Fruit fly (Drosophila melanogaster) whole organism, embryonic: ENCODE measurements around the gene elgi.
A peak's percentile ranks its signal among the peaks of the same experiment; 100 is the strongest.

Source experiments
- CG10209 ChIP-seq: fragments of 200-800 bp; sonication (Bioruptor generic); optimal IDR thresholded peaks from 3 replicates; lab custom pipeline; 2017; ENCODE audit warnings: missing biosample characterization, mild to moderate bottlenecking, missing genetic modification characterization, missing genetic modification reagents
- CG1024 ChIP-seq: fragments of 200-800 bp; sonication (Bioruptor generic); IDR thresholded peaks from 2 replicates; pipeline ENCODE4 v1.3.6; 2022; ENCODE audit warnings: missing biosample characterization, missing genetic modification characterization
- CG10274 ChIP-seq: fragments of 200-800 bp; sonication (Bioruptor generic); optimal IDR thresholded peaks from 3 replicates; lab custom pipeline; 2017; ENCODE audit warnings: missing biosample characterization, mild to moderate bottlenecking, missing genetic modification characterization
- CG10654 ChIP-seq: fragments of 200-800 bp; sonication (Bioruptor generic); optimal IDR thresholded peaks from 2 replicates; lab custom pipeline; 2016; ENCODE audit warnings: missing biosample characterization, missing genetic modification characterization
- CG12155 ChIP-seq: fragments of 200-800 bp; sonication (Bioruptor generic); optimal IDR thresholded peaks from 3 replicates; lab custom pipeline; 2016; ENCODE audit warnings: missing biosample characterization, missing genetic modification characterization
- CG12219 ChIP-seq: fragments of 200-800 bp; sonication (Bioruptor generic); optimal IDR thresholded peaks from 3 replicates; lab custom pipeline; 2018; ENCODE audit warnings: missing biosample characterization, mild to moderate bottlenecking, missing genetic modification characterization
- CG12942 ChIP-seq: fragments of 200-800 bp; sonication (Bioruptor generic); optimal IDR thresholded peaks from 3 replicates; lab custom pipeline; 2016; ENCODE audit warnings: missing biosample characterization, missing genetic modification characterization
- CG14014 ChIP-seq: fragments of 200-800 bp; sonication (Bioruptor generic); IDR thresholded peaks from 2 replicates; pipeline ENCODE4 v1.3.6; 2022; ENCODE audit warnings: missing biosample characterization, missing genetic modification characterization
- CG14667 ChIP-seq: fragments of 200-800 bp; sonication (Bioruptor generic); IDR thresholded peaks from 2 replicates; pipeline ENCODE4 v1.3.6; 2022; ENCODE audit warnings: missing biosample characterization, missing genetic modification characterization
- CG15479 ChIP-seq: fragments of 200-800 bp; sonication (Bioruptor generic); optimal IDR thresholded peaks from 3 replicates; lab custom pipeline; 2019; ENCODE audit warnings: missing biosample characterization, mild to moderate bottlenecking, missing genetic modification characterization, moderate library complexity
- CG1603 ChIP-seq: fragments of 200-800 bp; sonication (Bioruptor generic); optimal IDR thresholded peaks from 2 replicates; lab custom pipeline; 2019; ENCODE audit warnings: missing biosample characterization, mild to moderate bottlenecking, missing genetic modification characterization, moderate library complexity
- CG1792 ChIP-seq: fragments of 200-800 bp; sonication (Bioruptor generic); optimal IDR thresholded peaks from 2 replicates; lab custom pipeline; 2016; ENCODE audit warnings: missing biosample characterization, missing genetic modification characterization
- CG18599 ChIP-seq: fragments of 200-800 bp; sonication (Bioruptor generic); optimal IDR thresholded peaks from 3 replicates; lab custom pipeline; 2017; ENCODE audit warnings: missing biosample characterization, missing genetic modification characterization, mild to moderate bottlenecking, moderate library complexity, missing genetic modification reagents
- CG18619 ChIP-seq: fragments of 200-800 bp; sonication (Bioruptor generic); optimal IDR thresholded peaks from 3 replicates; lab custom pipeline; 2017; ENCODE audit warnings: missing biosample characterization, mild to moderate bottlenecking, missing genetic modification characterization
- CG2129 ChIP-seq: fragments of 200-800 bp; sonication (Bioruptor generic); IDR thresholded peaks from 2 replicates; pipeline ENCODE4 v1.3.6; 2022; ENCODE audit warnings: missing biosample characterization, missing genetic modification characterization; ENCODE audit not compliant: partially characterized antibody
- CG6854 ChIP-seq: fragments of 200-800 bp; sonication (Bioruptor generic); optimal IDR thresholded peaks from 3 replicates; lab custom pipeline; 2017; ENCODE audit warnings: missing biosample characterization, mild to moderate bottlenecking, missing genetic modification characterization
- D19B ChIP-seq: fragments of 200-800 bp; sonication (Bioruptor generic); optimal IDR thresholded peaks from 2 replicates; lab custom pipeline; 2017; ENCODE audit warnings: missing biosample characterization, mild to moderate bottlenecking, missing genetic modification characterization
- Dll ChIP-seq: fragments of 200-800 bp; sonication (Bioruptor generic); IDR thresholded peaks from 4 replicates; pipeline ENCODE4 v1.3.6; 2022; ENCODE audit warnings: missing biosample characterization, missing genetic modification characterization; ENCODE audit not compliant: partially characterized antibody
- HHEX ChIP-seq: fragments of 200-800 bp; sonication (Bioruptor generic); optimal IDR thresholded peaks from 3 replicates; lab custom pipeline; 2017; ENCODE audit warnings: missing biosample characterization, mild to moderate bottlenecking, missing genetic modification characterization, missing genetic modification reagents
- HLH54F ChIP-seq: fragments of 200-800 bp; sonication (Bioruptor generic); optimal IDR thresholded peaks from 3 replicates; lab custom pipeline; 2016; ENCODE audit warnings: missing biosample characterization, missing genetic modification characterization
- Hr3 ChIP-seq: fragments of 200-800 bp; sonication (Bioruptor generic); optimal IDR thresholded peaks from 3 replicates; lab custom pipeline; 2016; ENCODE audit warnings: missing biosample characterization, missing genetic modification characterization
- Mad ChIP-seq: fragments of 200-800 bp; sonication (Bioruptor generic); optimal IDR thresholded peaks from 2 replicates; lab custom pipeline; 2016; ENCODE audit warnings: missing biosample characterization, missing genetic modification characterization
- Meics ChIP-seq: fragments of 200-800 bp; sonication (Bioruptor generic); optimal IDR thresholded peaks from 2 replicates; lab custom pipeline; 2017; ENCODE audit warnings: missing biosample characterization, mild to moderate bottlenecking, missing genetic modification characterization
- Mrtf ChIP-seq: fragments of 200-800 bp; sonication (Bioruptor generic); IDR thresholded peaks from 3 replicates; pipeline ENCODE4 v1.3.6; 2022; ENCODE audit warnings: missing biosample characterization, missing genetic modification characterization
- Oaz ChIP-seq: fragments of 200-800 bp; sonication (Bioruptor generic); IDR thresholded peaks from 2 replicates; pipeline ENCODE4 v1.3.6; 2022; ENCODE audit warnings: missing biosample characterization, missing genetic modification characterization
- Poxn ChIP-seq: fragments of 200-800 bp; sonication (Bioruptor generic); IDR thresholded peaks from 2 replicates; pipeline ENCODE4 v1.3.6; 2022; ENCODE audit warnings: missing biosample characterization, missing genetic modification characterization
- Ravus ChIP-seq: fragments of 200-800 bp; sonication (Bioruptor generic); IDR thresholded peaks from 2 replicates; pipeline ENCODE4 v1.3.6; 2022; ENCODE audit warnings: missing biosample characterization, missing genetic modification characterization
- Spps ChIP-seq: fragments of 200-800 bp; sonication (Bioruptor generic); optimal IDR thresholded peaks from 2 replicates; lab custom pipeline; 2018; ENCODE audit warnings: missing biosample characterization, mild to moderate bottlenecking, missing genetic modification characterization
- Tbp ChIP-seq: fragments of >200 bp; optimal IDR thresholded peaks from 2 replicates; lab custom pipeline; 2018; ENCODE audit warnings: missing biosample characterization, missing genetic modification characterization
- Xbp1 ChIP-seq: fragments of 200-800 bp; sonication (Bioruptor generic); optimal IDR thresholded peaks from 3 replicates; lab custom pipeline; 2016; ENCODE audit warnings: missing biosample characterization, mild to moderate bottlenecking, missing genetic modification characterization
- amos ChIP-seq: fragments of 200-800 bp; sonication (Bioruptor generic); IDR thresholded peaks from 2 replicates; pipeline ENCODE4 v1.3.6; 2022; ENCODE audit warnings: missing biosample characterization, missing genetic modification characterization; ENCODE audit not compliant: partially characterized antibody
- br ChIP-seq: fragments of >200 bp; optimal IDR thresholded peaks from 2 replicates; lab custom pipeline; 2017
- dimm ChIP-seq: fragments of 200-800 bp; sonication (Bioruptor generic); IDR thresholded peaks from 2 replicates; pipeline ENCODE4 v1.3.6; 2022; ENCODE audit warnings: missing biosample characterization, missing genetic modification characterization
- dysf ChIP-seq: fragments of 200-800 bp; sonication (Bioruptor generic); IDR thresholded peaks from 3 replicates; pipeline ENCODE4 v1.3.6; 2022; ENCODE audit warnings: missing biosample characterization, missing genetic modification characterization
- gcm ChIP-seq: fragments of 200-800 bp; sonication (Bioruptor generic); optimal IDR thresholded peaks from 2 replicates; lab custom pipeline; 2019; ENCODE audit warnings: missing biosample characterization, mild to moderate bottlenecking, missing genetic modification characterization, moderate library complexity
- hbn ChIP-seq: fragments of 200-800 bp; sonication (Bioruptor generic); IDR thresholded peaks from 2 replicates; pipeline ENCODE4 v1.3.6; 2022; ENCODE audit warnings: missing biosample characterization, missing genetic modification characterization; ENCODE audit not compliant: partially characterized antibody
- kni ChIP-seq: fragments of 200-800 bp; sonication (Bioruptor generic); optimal IDR thresholded peaks from 3 replicates; lab custom pipeline; 2017; ENCODE audit warnings: mild to moderate bottlenecking, missing biosample characterization, missing genetic modification reagents, missing genetic modification characterization
- lmd ChIP-seq: fragments of 200-800 bp; sonication (Bioruptor generic); IDR thresholded peaks from 2 replicates; pipeline ENCODE4 v1.3.6; 2022; ENCODE audit warnings: missing biosample characterization, missing genetic modification characterization
- luna ChIP-seq: fragments of 200-800 bp; sonication (Bioruptor generic); optimal IDR thresholded peaks from 2 replicates; lab custom pipeline; 2016; ENCODE audit warnings: missing biosample characterization, missing genetic modification characterization
- oc ChIP-seq: fragments of 200-800 bp; sonication (Bioruptor generic); optimal IDR thresholded peaks from 2 replicates; lab custom pipeline; 2018; ENCODE audit warnings: missing biosample characterization, mild to moderate bottlenecking, missing genetic modification characterization, moderate library complexity
- p53 ChIP-seq: fragments of 200-800 bp; sonication (Bioruptor generic); optimal IDR thresholded peaks from 2 replicates; lab custom pipeline; 2016; ENCODE audit warnings: missing biosample characterization, missing genetic modification characterization
- pan ChIP-seq, 4 experiments: fragments of >200 bp in 3 of 4; fragments of 200-800 bp in 1 of 4; sonication (Bioruptor generic) in 1 of 4; optimal IDR thresholded peaks in 3 of 4; IDR thresholded peaks in 1 of 4; 2 replicates each; pipeline versions ENCODE4 v1.3.6 to Lab custom; 2017 to 2022; ENCODE audit warnings: missing biosample characterization in 2 of 4, missing genetic modification characterization in 2 of 4, mixed read lengths in 1 of 4
- peb ChIP-seq: fragments of 200-800 bp; sonication (Bioruptor generic); IDR thresholded peaks from 2 replicates; pipeline ENCODE4 v1.3.6; 2022; ENCODE audit warnings: missing biosample characterization, missing genetic modification characterization
- sens ChIP-seq: fragments of 200-800 bp; sonication (Bioruptor generic); peaks from one replicate; lab custom pipeline; 2016; ENCODE audit warnings: missing biosample characterization, missing genetic modification characterization
- toy ChIP-seq: fragments of 200-800 bp; sonication (Bioruptor generic); IDR thresholded peaks from 2 replicates; pipeline ENCODE4 v1.3.6; 2022; ENCODE audit warnings: missing biosample characterization, missing genetic modification characterization
- unc-4 ChIP-seq: fragments of 200-800 bp; sonication (Bioruptor generic); IDR thresholded peaks from 2 replicates; pipeline ENCODE4 v1.3.6; 2022; ENCODE audit warnings: missing biosample characterization, missing genetic modification characterization; ENCODE audit not compliant: partially characterized antibody
- vnd ChIP-seq: fragments of 200-800 bp; sonication (Bioruptor generic); IDR thresholded peaks from 3 replicates; pipeline ENCODE4 v1.3.6; 2022; ENCODE audit warnings: missing biosample characterization, missing genetic modification characterization; ENCODE audit not compliant: partially characterized antibody
- yki ChIP-seq: fragments of >200 bp; optimal IDR thresholded peaks from 3 replicates; lab custom pipeline; 2018
- z ChIP-seq: fragments of 200-800 bp; sonication (Bioruptor generic); IDR thresholded peaks from 3 replicates; pipeline ENCODE4 v1.3.6; 2022; ENCODE audit warnings: missing biosample characterization, missing genetic modification characterization

The elgi gene

DNA sequence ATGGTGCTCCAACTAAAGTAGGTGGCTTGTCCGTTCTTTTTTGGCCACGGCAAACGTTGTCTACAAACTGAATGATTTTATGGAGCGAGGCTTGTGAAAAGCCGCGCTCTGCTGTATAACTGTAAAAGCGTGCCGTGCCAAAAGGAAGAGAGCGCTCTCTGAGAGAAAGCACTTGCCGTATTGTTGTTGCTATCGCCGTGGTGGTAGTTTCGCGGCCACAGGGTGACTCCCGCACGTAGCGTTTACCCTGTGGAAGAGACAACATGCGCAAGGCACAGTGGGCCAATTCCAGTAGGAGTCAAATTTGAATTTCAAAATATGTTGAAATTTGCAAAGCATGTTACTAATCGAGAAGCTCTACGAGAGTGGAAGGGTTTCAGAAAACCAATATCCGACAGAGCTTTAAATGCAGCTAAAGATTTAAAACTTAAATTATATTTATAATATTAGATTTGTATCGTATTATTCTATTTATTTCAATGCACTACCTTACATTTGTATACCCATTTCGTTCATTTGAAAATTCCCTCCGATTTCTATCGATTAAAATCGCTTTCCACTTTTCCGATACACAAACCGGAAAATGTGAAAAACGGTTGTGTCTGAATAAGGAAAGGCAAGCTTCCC lies 31.4 kb upstream of the elgi start, which contains the start of gene sff (continued):
- TF ChIP-seq Poxn (GFP tag; lab: Robert Waterston, UW) (peak; percentile 33; the same call in 1 of the 2 replicates), Ravus (GFP tag; lab: Robert Waterston, UW) (peak; percentile 43), Hr3 (GFP tag; lab: Kevin White, UChicago) (peak; percentile 89), hbn (peak; percentile 19; the same call in 1 of the 2 replicates), HLH54F (GFP tag; lab: Kevin White, UChicago) (peak; percentile 66), lmd (GFP tag; lab: Robert Waterston, UW) (peak; percentile 91), CG18599 (GFP tag; lab: Kevin White, UChicago) (peak; percentile 92), vnd (GFP tag; lab: Robert Waterston, UW) (0 out of 3 replicates have a peak, but pooled peaks have one; percentile 20), pan (optimal IDR thresholded peaks at IDR 0.05; lab: Kevin White, UChicago) (no peak), pan (GFP tag; optimal IDR thresholded peaks at IDR 0.05 in 1 of 2, IDR thresholded peaks at IDR 0.05 in 1 of 2) (peak in 1 of 2 experiments; percentile 87), luna (GFP tag; lab: Kevin White, UChicago) (peak; percentile 19), CG18619 (GFP tag; lab: Kevin White, UChicago) (peak; percentile 83), CG2129 (GFP tag; lab: Robert Waterston, UW) (no peak), amos (GFP tag; lab: Robert Waterston, UW) (no peak; the same call in 1 of the 2 replicates), Xbp1 (GFP tag; lab: Kevin White, UChicago) (peak; percentile 91), CG1792 (no peak), dysf (peak; percentile 92), sens (GFP tag; lab: Kevin White, UChicago) (peak; percentile 95), CG12942 (peak; percentile 84), Meics (GFP tag; lab: Kevin White, UChicago) (peak; percentile 88), CG1024 (peak; percentile 82), gcm (peak; percentile 71), peb (GFP tag; lab: Robert Waterston, UW) (peak; percentile 76; the same call in 1 of the 2 replicates), kni (GFP tag; lab: Kevin White, UChicago) (peak; percentile 52), CG12219 (GFP tag; lab: Kevin White, UChicago) (peak; percentile 84), Spps (peak; percentile 86), Oaz (peak; percentile 77), Mrtf (GFP tag; lab: Robert Waterston, UW) (peak; percentile 75; the same call in 2 of the 3 replicates), oc (tag; lab: Kevin White, UChicago) (peak; percentile 82), unc-4 (GFP tag; lab: Robert Waterston, UW) (peak; percentile 55; the same call in 1 of the 2 replicates), CG6854 (GFP tag; lab: Kevin White, UChicago) (peak; percentile 83), CG14014 (GFP tag; lab: Robert Waterston, UW) (peak; percentile 81), yki (lab: Kevin White, UChicago) (no peak), CG1603 (peak; percentile 73), CG15479 (peak; percentile 58), CG14667 (peak; percentile 78), CG10274 (GFP tag; lab: Kevin White, UChicago) (peak; percentile 60), Tbp (GFP tag; lab: Kevin White, UChicago) (no peak), dimm (GFP tag; lab: Robert Waterston, UW) (peak; percentile 65), D19B (GFP tag; lab: Kevin White, UChicago) (peak; percentile 69), CG12155 (peak; percentile 78), CG10654 (GFP tag; lab: Kevin White, UChicago) (peak; percentile 82), p53 (no peak), Mad (GFP tag; lab: Kevin White, UChicago) (peak; percentile 58), toy (GFP tag; lab: Robert Waterston, UW) (peak; percentile 62; the same call in 1 of the 2 replicates), br (lab: Kevin White, UChicago) (no peak), z (GFP tag; lab: Robert Waterston, UW) (no peak; the same call in 2 of the 3 replicates), CG10209 (GFP tag; lab: Kevin White, UChicago) (peak; percentile 89), HHEX (GFP tag; lab: Kevin White, UChicago) (peak; percentile 89), Dll (peak; percentile 69; the same call in 3 of the 4 replicates)
